Fruit fly (Drosophila melanogaster): ENCODE results near the gene Zip71B.
A peak's percentile ranks its signal among the peaks of the same experiment; 100 is the strongest.

Zip71B gene

dm6 chr3L:14977536-14978495 lies 14.3 kb upstream of the Zip71B start:
- peak; percentile 44; the same call in 1 of the 2 replicates for TF ChIP-seq aop (GFP tag; IDR thresholded peaks at IDR 0.05)
- peak; percentile 13 for TF ChIP-seq cato (GFP tag; optimal IDR thresholded peaks at IDR 0.05; ENCODE audit: borderline replicate concordance)
- peak; percentile 71 for TF ChIP-seq CG9437 (GFP tag; optimal IDR thresholded peaks at IDR 0.05)
- TF ChIP-seq vvl (GFP tag; IDR thresholded peaks at IDR 0.05): peak; percentile 58
- peak in 1 of 2 experiments; percentile 3 for TF ChIP-seq crp (GFP tag; optimal IDR thresholded peaks at IDR 0.05)
- TF ChIP-seq CG30403 (GFP tag; optimal IDR thresholded peaks at IDR 0.05): peak; percentile 60
- TF ChIP-seq sim (GFP tag; IDR thresholded peaks at IDR 0.05): 0 out of 2 replicates have a peak, but pooled peaks have one; percentile 4
- TF ChIP-seq Fer2 (tag; optimal IDR thresholded peaks at IDR 0.05): no peak
- TF ChIP-seq CG12104 (GFP tag; optimal IDR thresholded peaks at IDR 0.05): peak; percentile 31
- TF ChIP-seq sens-2 (GFP tag; IDR thresholded peaks at IDR 0.05): peak; percentile 23; the same call in 1 of the 2 replicates
- peak; percentile 74 for TF ChIP-seq CG4424 (GFP tag; optimal IDR thresholded peaks at IDR 0.05)
- peak; percentile 54 for TF ChIP-seq oc (tag; optimal IDR thresholded peaks at IDR 0.05)
- peak; percentile 65 for TF ChIP-seq az2 (GFP tag; optimal IDR thresholded peaks at IDR 0.05)
- peak in 1 of 2 experiments; percentile 48 for TF ChIP-seq Pdp1 (GFP tag; optimal IDR thresholded peaks at IDR 0.05)
- TF ChIP-seq Neu2 (GFP tag; optimal IDR thresholded peaks at IDR 0.05; ENCODE audit: borderline replicate concordance): no peak
- TF ChIP-seq Oaz (GFP tag; IDR thresholded peaks at IDR 0.05): no peak
- TF ChIP-seq bsh (GFP tag; optimal IDR thresholded peaks at IDR 0.05): peak in 1 of 2 experiments; percentile 37
- TF ChIP-seq Blimp-1 (GFP tag; optimal IDR thresholded peaks at IDR 0.05): peak; percentile 7
- peak; percentile 73 for TF ChIP-seq Med (GFP tag)
- TF ChIP-seq nau (GFP tag; optimal IDR thresholded peaks at IDR 0.05): peak; percentile 50
- peak; percentile 2 for TF ChIP-seq CG10209 (GFP tag; optimal IDR thresholded peaks at IDR 0.05)
- peak; percentile 37 for TF ChIP-seq Nf-YB (GFP tag; optimal IDR thresholded peaks at IDR 0.05)
- TF ChIP-seq CG14441 (GFP tag; IDR thresholded peaks at IDR 0.05): peak; percentile 12; the same call in 1 of the 2 replicates
- peak; percentile 28; the same call in 1 of the 2 replicates for TF ChIP-seq CG4730 (GFP tag; IDR thresholded peaks at IDR 0.05)
- TF ChIP-seq Ets97D (GFP tag; optimal IDR thresholded peaks at IDR 0.05): no peak
- no peak for TF ChIP-seq jumu (GFP tag; optimal IDR thresholded peaks at IDR 0.05)
- 0 out of 3 replicates have a peak, but pooled peaks have one; percentile 25 for TF ChIP-seq gce (GFP tag; IDR thresholded peaks at IDR 0.05)
- peak; percentile 11 for TF ChIP-seq org-1 (GFP tag; optimal IDR thresholded peaks at IDR 0.05)
- peak; percentile 71 for TF ChIP-seq CG7556 (GFP tag; optimal IDR thresholded peaks at IDR 0.05)
- TF ChIP-seq HmgZ (tag; optimal IDR thresholded peaks at IDR 0.05): peak; percentile 33
- TF ChIP-seq slou (GFP tag; optimal IDR thresholded peaks at IDR 0.05): no peak
- no peak for TF ChIP-seq HLH54F (GFP tag; optimal IDR thresholded peaks at IDR 0.05)
- no peak for TF ChIP-seq fu2 (GFP tag; optimal IDR thresholded peaks at IDR 0.05)
- peak; percentile 57; the same call in 1 of the 2 replicates for TF ChIP-seq CG4360 (GFP tag; IDR thresholded peaks at IDR 0.05)
- peak; percentile 83 for TF ChIP-seq GATAe (GFP tag; conservative IDR thresholded peaks at IDR 0.05)
- peak; percentile 18 for TF ChIP-seq Atf3 (GFP tag; optimal IDR thresholded peaks at IDR 0.05)
- peak; percentile 59 for TF ChIP-seq odd (GFP tag; optimal IDR thresholded peaks at IDR 0.05)
- peak; percentile 24 for TF ChIP-seq Six4 (GFP tag; optimal IDR thresholded peaks at IDR 0.05)
- TF ChIP-seq shn (GFP tag; optimal IDR thresholded peaks at IDR 0.05): peak; percentile 48
- TF ChIP-seq ham (GFP tag; IDR thresholded peaks at IDR 0.05): no peak
- TF ChIP-seq CG34376 (GFP tag; optimal IDR thresholded peaks at IDR 0.05): peak; percentile 46
- peak; percentile 37; the same call in 1 of the 2 replicates for TF ChIP-seq CG42726 (GFP tag; IDR thresholded peaks at IDR 0.05; ENCODE audit: partially characterized antibody)
- peak; percentile 43 for TF ChIP-seq Hsf (GFP tag; optimal IDR thresholded peaks at IDR 0.05)
- TF ChIP-seq cg (GFP tag; optimal IDR thresholded peaks at IDR 0.05): peak; percentile 91
- TF ChIP-seq CG16815 (GFP tag; optimal IDR thresholded peaks at IDR 0.05): peak; percentile 67
- TF ChIP-seq MBD-R2 (GFP tag; IDR thresholded peaks at IDR 0.05): no peak
- TF ChIP-seq chm (GFP tag; IDR thresholded peaks at IDR 0.05): peak; percentile 79
